Fruit fly (Drosophila melanogaster) whole organism, pupa: ENCODE data around the gene CDase.

Experiments
- CG12605 ChIP-seq: fragments of 200-800 bp; sonication (Bioruptor generic); IDR thresholded peaks from 2 replicates; pipeline ENCODE4 v1.3.6; 2022; ENCODE audit warnings: missing biosample characterization, missing genetic modification characterization
- CG13204 ChIP-seq: fragments of 200-800 bp; sonication (Bioruptor generic); optimal IDR thresholded peaks from 2 replicates; lab custom pipeline; 2018; ENCODE audit warnings: missing biosample characterization, mild to moderate bottlenecking, missing genetic modification characterization, moderate library complexity
- CG34367 ChIP-seq: fragments of 200-800 bp; sonication (Bioruptor generic); optimal IDR thresholded peaks from 2 replicates; lab custom pipeline; 2018; ENCODE audit warnings: missing biosample characterization, mild to moderate bottlenecking, missing genetic modification characterization
- CG8159 ChIP-seq: fragments of 200-800 bp; sonication (Bioruptor generic); optimal IDR thresholded peaks from 3 replicates; lab custom pipeline; 2018; ENCODE audit warnings: missing biosample characterization, mild to moderate bottlenecking, missing genetic modification characterization, moderate library complexity
- CG8301 ChIP-seq: fragments of 200-800 bp; sonication (Bioruptor generic); optimal IDR thresholded peaks from 2 replicates; lab custom pipeline; 2018; ENCODE audit warnings: missing biosample characterization, mild to moderate bottlenecking, missing genetic modification characterization
- EcR ChIP-seq: fragments of 200-800 bp; sonication (Bioruptor generic); optimal IDR thresholded peaks from 3 replicates; lab custom pipeline; 2019; ENCODE audit warnings: missing biosample characterization, missing genetic modification characterization, mild to moderate bottlenecking, moderate library complexity, missing genetic modification reagents
- Snoo ChIP-seq: fragments of 200-800 bp; sonication (Bioruptor generic); optimal IDR thresholded peaks from 3 replicates; lab custom pipeline; 2017; ENCODE audit warnings: missing biosample characterization, mild to moderate bottlenecking, missing genetic modification characterization, inconsistent platforms
- rn ChIP-seq: fragments of 200-800 bp; sonication (Bioruptor generic); IDR thresholded peaks from 2 replicates; pipeline ENCODE4 v1.3.6; 2022; ENCODE audit warnings: missing biosample characterization, missing genetic modification characterization

DNA sequence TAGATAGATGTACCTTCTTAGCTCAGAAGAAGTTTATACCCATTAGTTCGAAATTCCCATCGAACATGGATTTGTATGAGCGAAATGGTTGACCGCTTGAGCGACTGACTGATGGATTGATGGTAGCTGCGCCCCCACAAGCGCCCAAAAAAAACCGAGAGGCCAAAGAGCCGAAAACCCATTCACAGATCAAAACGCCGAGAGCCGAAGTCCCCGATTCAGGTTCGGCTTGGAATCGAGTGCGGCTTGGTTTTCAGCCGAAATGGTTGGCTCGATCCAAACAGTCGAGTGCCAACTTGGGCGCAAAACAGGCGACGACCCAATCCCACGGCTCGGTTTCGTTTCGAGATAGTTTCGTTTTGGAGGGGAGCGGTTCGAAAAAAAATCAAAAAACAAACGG is 866 bp downstream of the CDase start:
- TF ChIP-seq EcR (GFP tag; lab: Kevin White, UChicago): no peak
- TF ChIP-seq CG12605: no peak
- TF ChIP-seq CG8301 (tag; lab: Kevin White, UChicago): no peak
- TF ChIP-seq Snoo (tag; lab: Kevin White, UChicago): no peak
- TF ChIP-seq rn (GFP tag; lab: Robert Waterston, UW): no peak
- TF ChIP-seq CG13204: no peak
- TF ChIP-seq CG8159 (tag; lab: Kevin White, UChicago): no peak
- no peak for TF ChIP-seq CG34367 (tag; lab: Kevin White, UChicago)
